Fruit fly (Drosophila melanogaster) whole organism, wandering third instar larva: Measurements from ENCODE around the gene zf30C.

Experiments
- CG9705 ChIP-seq: fragments of 200-800 bp; sonication (Bioruptor generic); optimal IDR thresholded peaks from 2 replicates; lab custom pipeline; 2018; ENCODE audit warnings: missing biosample characterization, mild to moderate bottlenecking, missing genetic modification characterization
- Hr78 ChIP-seq: fragments of >200 bp; optimal IDR thresholded peaks from 2 replicates; lab custom pipeline; 2017; ENCODE audit warnings: missing biosample characterization, missing genetic modification characterization
- N ChIP-seq: fragments of >200 bp; optimal IDR thresholded peaks from 2 replicates; lab custom pipeline; 2018; ENCODE audit warnings: missing biosample characterization, missing external identifiers, missing genetic modification characterization
- dl ChIP-seq, 2 experiments: fragments of 175-275, 200-275 bp in 1 of 2; fragments of 200-275 bp in 1 of 2; sonication (Bioruptor generic); optimal IDR thresholded peaks; lab custom pipeline; 2018; ENCODE audit warnings: mild to moderate bottlenecking in 2 of 2, missing biosample characterization in 2 of 2, missing genetic modification characterization in 2 of 2, moderate library complexity in 2 of 2; ENCODE audit not compliant: partially characterized antibody in 2 of 2, insufficient read depth in 1 of 2
- ey ChIP-seq: fragments of 200-800 bp; sonication (Bioruptor generic); optimal IDR thresholded peaks from 2 replicates; lab custom pipeline; 2016; ENCODE audit warnings: missing biosample characterization, missing genetic modification characterization
- fru ChIP-seq: fragments of 200-800 bp; sonication (Bioruptor generic); optimal IDR thresholded peaks from 3 replicates; lab custom pipeline; 2016; ENCODE audit warnings: missing biosample characterization, mild to moderate bottlenecking, missing genetic modification characterization
- pan ChIP-seq: fragments of >200 bp; optimal IDR thresholded peaks from 2 replicates; lab custom pipeline; 2017
- psq ChIP-seq: fragments of 200-800 bp; sonication (Bioruptor generic); optimal IDR thresholded peaks from 3 replicates; lab custom pipeline; 2017; ENCODE audit warnings: missing biosample characterization, mild to moderate bottlenecking, missing genetic modification characterization, moderate library complexity
- usp ChIP-seq: fragments of >200 bp; optimal IDR thresholded peaks from 2 replicates; lab custom pipeline; 2017; ENCODE audit warnings: missing biosample characterization, missing genetic modification characterization

DNA sequence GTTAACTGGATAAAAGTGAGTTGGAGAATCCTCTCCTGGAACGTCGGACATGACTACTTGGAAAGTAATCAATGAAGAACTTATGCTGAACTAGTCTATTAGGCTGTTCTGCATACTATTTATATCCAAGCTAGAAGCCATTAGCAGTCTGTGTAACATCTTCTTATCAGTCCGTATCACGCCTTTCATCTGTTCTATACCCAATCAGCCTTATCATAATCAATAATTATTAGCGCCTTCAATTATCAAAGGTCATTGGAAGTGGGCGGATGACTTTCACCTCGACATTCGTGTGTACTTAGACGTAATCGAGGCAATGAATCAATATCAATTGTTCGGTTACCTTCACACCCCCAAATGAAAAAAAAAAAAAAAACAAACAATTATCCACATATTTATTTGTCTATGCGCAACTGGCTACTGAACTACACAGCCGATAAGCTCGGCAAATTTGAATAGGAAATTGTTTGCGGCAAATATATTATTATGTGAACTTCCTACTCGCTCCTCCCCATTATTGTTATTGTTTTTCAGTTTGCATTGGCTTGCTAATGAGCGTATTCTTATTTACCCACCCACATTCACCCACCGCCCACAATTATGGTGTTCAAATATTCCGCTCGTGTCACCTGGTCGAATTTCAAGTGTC, 17.0 kb downstream of the zf30C start, which contains the start of the genes ppk11 and ppk16:
- no peak for TF ChIP-seq pan
- no peak for TF ChIP-seq CG9705
- no peak for TF ChIP-seq usp
- no peak for TF ChIP-seq fru
- no peak for TF ChIP-seq N
- no peak for TF ChIP-seq psq (GFP tag; lab: Kevin White, UChicago)
- TF ChIP-seq Hr78: no peak
- TF ChIP-seq dl (GFP tag; optimal IDR thresholded peaks at IDR 0.05; lab: Kevin White, UChicago; ENCODE audit: insufficient read depth in 1 of 2, partially characterized antibody in 2 of 2): no peak
- no peak for TF ChIP-seq ey
